Worm (Caenorhabditis elegans) whole organism, early embryonic: ENCODE results near the gene T25B9.3.

Experiments used
- F13C5.2 ChIP-seq: sonication (generic microtip); optimal IDR thresholded peaks from 2 replicates; lab custom pipeline; 2017; ENCODE audit warnings: mild to moderate bottlenecking, missing genetic modification characterization, inconsistent platforms, missing compliant biosample characterization
- aly-1 ChIP-seq: sonication (generic microtip); optimal IDR thresholded peaks from 2 replicates; lab custom pipeline; 2016; ENCODE audit warnings: missing genetic modification characterization, missing compliant biosample characterization
- ama-1 ChIP-seq: fragments of 150-350 bp; optimal IDR thresholded peaks from 2 replicates; lab custom pipeline; 2014
- ceh-13 ChIP-seq: fragments of 200-800 bp; sonication (Bioruptor generic); optimal IDR thresholded peaks from 2 replicates; lab custom pipeline; 2018; ENCODE audit warnings: mild to moderate bottlenecking, missing genetic modification characterization, missing compliant biosample characterization
- ceh-36 ChIP-seq: sonication (generic microtip); optimal IDR thresholded peaks from 2 replicates; lab custom pipeline; 2016; ENCODE audit warnings: missing genetic modification characterization, inconsistent platforms, missing compliant biosample characterization
- ets-7 ChIP-seq: sonication (generic microtip); optimal IDR thresholded peaks from 2 replicates; lab custom pipeline; 2016; ENCODE audit warnings: missing genotype, missing genetic modification characterization, missing compliant biosample characterization
- flt-1 ChIP-seq: fragments of 200-800 bp; sonication (Bioruptor generic); IDR thresholded peaks from 2 replicates; pipeline ENCODE4 v1.3.6; 2022; ENCODE audit warnings: missing genetic modification characterization, missing compliant biosample characterization
- hmg-4 ChIP-seq: fragments of 200-800 bp; sonication (Bioruptor generic); optimal IDR thresholded peaks from 2 replicates; lab custom pipeline; 2018; ENCODE audit warnings: mild to moderate bottlenecking, missing genetic modification characterization, missing compliant biosample characterization
- hnd-1 ChIP-seq: sonication (generic microtip); optimal IDR thresholded peaks from 2 replicates; lab custom pipeline; 2016; ENCODE audit warnings: missing genetic modification characterization, missing compliant biosample characterization
- pes-1 ChIP-seq: fragments of 200-800 bp; sonication (Bioruptor generic); IDR thresholded peaks from 2 replicates; pipeline ENCODE4 v1.3.6; 2022; ENCODE audit warnings: missing genetic modification reagents, missing genetic modification characterization, missing compliant biosample characterization
- sea-1 ChIP-seq: fragments of 200-800 bp; sonication (Bioruptor generic); conservative IDR thresholded peaks from 2 replicates; pipeline ENCODE4 v1.3.6; 2022; ENCODE audit warnings: missing genetic modification characterization, missing compliant biosample characterization
- tbx-11 ChIP-seq: fragments of 200-800 bp; sonication (Bioruptor generic); IDR thresholded peaks from 2 replicates; pipeline ENCODE4 v1.3.6; 2022; ENCODE audit warnings: missing genetic modification characterization, missing compliant biosample characterization

DNA sequence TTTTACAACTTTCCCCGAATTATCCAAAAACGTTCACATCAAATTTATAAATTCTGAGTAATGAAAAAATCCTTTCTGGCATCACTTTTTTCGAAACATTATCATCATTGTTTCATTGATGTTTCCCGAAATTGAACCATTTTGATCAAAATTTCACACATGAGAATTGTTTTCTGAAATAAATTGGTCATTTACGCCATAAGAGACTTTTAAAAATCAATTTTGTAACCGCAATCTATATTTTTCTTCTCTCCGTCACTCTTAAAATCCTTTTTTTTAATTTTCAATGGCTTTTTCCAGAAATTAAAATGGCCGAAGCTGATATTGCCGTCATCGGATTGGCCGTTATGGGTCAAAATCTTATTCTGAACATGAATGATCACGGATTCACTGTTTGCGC is 24.8 kb downstream of the T25B9.3 start, which contains the start of gene T25B9.9:
- no peak for TF ChIP-seq pes-1 (GFP tag; lab: Robert Waterston, UW)
- TF ChIP-seq ama-1: no peak
- no peak for TF ChIP-seq hmg-4 (GFP tag; lab: Kevin White, UChicago)
- TF ChIP-seq F13C5.2: no peak
- TF ChIP-seq ceh-13: no peak
- no peak for TF ChIP-seq aly-1 (tag; lab: Kevin White, UChicago)
- no peak for TF ChIP-seq ceh-36 (tag; lab: Kevin White, UChicago)
- no peak for TF ChIP-seq ets-7 (tag; lab: Kevin White, UChicago)
- no peak for TF ChIP-seq tbx-11 (GFP tag; lab: Robert Waterston, UW)
- no peak for TF ChIP-seq sea-1 (GFP tag; lab: Robert Waterston, UW)
- TF ChIP-seq flt-1 (GFP tag; lab: Robert Waterston, UW): no peak
- no peak for TF ChIP-seq hnd-1 (tag; lab: Kevin White, UChicago)
